Fruit fly (Drosophila melanogaster): ENCODE results near the gene cyc.
A peak's percentile ranks its signal among the peaks of the same experiment; 100 is the strongest.

The cyc gene

DNA sequence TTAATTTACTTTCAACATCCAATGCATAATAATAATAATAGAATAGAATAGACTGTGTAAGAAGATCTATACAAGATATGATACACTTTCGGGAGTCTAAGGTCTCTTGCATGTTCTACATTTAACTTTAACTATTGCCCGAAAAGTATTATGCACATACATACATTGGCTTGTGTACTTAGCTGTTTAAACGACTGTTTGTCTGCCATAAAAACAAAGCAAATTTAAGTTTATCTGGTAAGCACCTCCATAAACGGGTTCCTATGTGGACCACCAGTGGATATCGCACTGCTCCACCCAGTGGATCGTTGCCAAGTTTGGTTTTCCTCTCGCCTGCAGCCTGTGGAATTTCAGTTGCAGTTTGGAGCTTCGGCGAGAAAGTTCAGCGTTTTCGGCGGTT, 31.2 kb upstream of the cyc start:
- TF ChIP-seq Eip78C (GFP tag): peak; percentile 14
- peak; percentile 87 for TF ChIP-seq fkh (GFP tag; optimal IDR thresholded peaks at IDR 0.05)
- no peak for TF ChIP-seq net (GFP tag; optimal IDR thresholded peaks at IDR 0.05)

DNA sequence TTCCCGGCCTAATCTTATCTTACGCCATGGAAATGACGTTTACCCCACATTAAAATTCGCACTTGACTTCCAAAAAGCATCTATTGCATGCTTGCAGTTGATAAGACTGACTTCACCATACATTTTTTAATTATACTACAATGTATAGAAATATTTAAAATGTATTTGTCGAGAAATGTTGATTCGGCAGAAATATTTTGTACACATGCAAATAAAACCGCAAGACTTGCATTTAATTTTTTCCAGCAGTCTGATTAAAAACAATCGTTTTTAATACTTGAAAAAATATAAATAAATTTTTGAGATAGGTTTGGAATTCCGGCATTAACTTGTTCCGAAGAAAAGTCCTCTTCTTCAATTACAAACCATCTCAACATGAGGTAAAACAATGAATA, 30.2 kb upstream of the cyc start:
- TF ChIP-seq vri (GFP tag; optimal IDR thresholded peaks at IDR 0.05) (peak; percentile 69), ss (GFP tag; optimal IDR thresholded peaks at IDR 0.05) (no peak), Sox14 (GFP tag; optimal IDR thresholded peaks at IDR 0.05) (no peak)

DNA sequence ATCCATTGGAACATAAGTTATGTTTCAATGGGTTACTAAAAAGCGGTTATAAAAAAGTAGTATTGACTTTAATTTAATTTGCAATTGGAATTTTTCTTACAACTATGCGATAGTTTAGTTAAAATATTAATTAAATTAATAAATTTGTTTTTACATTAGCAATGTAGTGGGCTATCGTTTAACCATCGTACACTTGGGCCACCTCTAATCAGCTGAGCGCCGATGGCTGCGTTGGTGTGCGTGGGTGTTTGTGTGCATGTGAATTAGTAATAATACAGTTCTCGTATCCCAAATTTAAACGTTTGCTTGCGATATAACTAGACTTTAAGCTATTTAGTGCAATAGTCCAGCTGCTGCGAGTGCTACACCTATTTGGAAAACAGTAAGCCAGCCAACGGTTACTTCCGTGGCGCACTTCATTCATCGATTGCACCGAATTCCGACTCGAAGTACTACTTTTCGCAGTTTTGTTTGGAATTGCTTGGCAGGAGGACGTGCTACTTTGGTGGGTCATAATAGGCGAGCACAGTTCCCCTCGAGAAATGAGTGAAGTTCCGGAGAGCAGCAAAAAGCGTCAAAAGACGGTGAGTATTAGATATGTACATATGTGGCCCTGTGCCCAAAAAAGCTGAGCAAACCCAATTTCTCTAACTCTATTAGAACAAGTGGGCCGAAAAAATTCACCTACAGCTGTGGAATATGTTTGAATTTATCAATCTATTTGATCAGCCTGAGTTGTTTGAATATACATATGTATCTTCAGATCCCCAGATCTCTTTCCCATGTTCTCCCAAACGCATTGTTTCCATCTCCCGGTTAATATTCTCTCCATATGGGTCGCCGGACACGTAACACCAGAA, 29.5 kb upstream of the cyc start, which contains the start of gene Papss:
Gene Papss, plus strand, starts transcription at position 247 of the 860 bp plus-strand sequence.
- TF ChIP-seq CG31627 (GFP tag; optimal IDR thresholded peaks at IDR 0.05): peak; percentile 3
- no peak for TF ChIP-seq fd59A (GFP tag; optimal IDR thresholded peaks at IDR 0.05)
- peak; percentile 49 for TF ChIP-seq lz (GFP tag; optimal IDR thresholded peaks at IDR 0.05)
- TF ChIP-seq CG8632 (GFP tag; optimal IDR thresholded peaks at IDR 0.05): no peak
- no peak for TF ChIP-seq CG11762 (GFP tag; optimal IDR thresholded peaks at IDR 0.05; ENCODE audit: insufficient read depth)
- TF ChIP-seq CG1621 (tag; optimal IDR thresholded peaks at IDR 0.05): no peak
- peak; percentile 66 for TF ChIP-seq esn (GFP tag; optimal IDR thresholded peaks at IDR 0.05)
- TF ChIP-seq CG6163 (GFP tag; IDR thresholded peaks at IDR 0.05): peak; percentile 29; the same call in 1 of the 3 replicates

DNA sequence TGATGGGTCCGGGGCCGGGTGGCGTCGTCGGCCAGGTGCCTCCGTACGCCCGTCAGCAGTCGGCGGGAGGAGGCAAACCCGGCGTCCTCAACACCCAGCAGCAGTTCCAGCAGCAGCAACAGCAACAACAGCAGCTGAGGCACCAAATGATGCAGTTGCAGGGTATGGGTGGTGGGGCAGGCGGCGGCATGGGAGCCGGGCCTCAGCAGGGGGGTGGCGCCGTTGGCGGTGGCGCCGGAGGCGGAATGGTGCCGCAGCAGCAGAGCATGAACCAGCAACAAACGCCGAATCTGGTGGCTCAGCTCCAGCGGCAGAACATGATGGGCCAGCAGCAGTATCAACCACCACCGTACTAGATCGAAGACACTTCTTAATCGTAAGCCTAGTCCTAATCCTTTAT, 28.8 kb upstream of the cyc start:
- TF ChIP-seq CG6808 (GFP tag; optimal IDR thresholded peaks at IDR 0.05) (no peak), CG8119 (GFP tag; IDR thresholded peaks at IDR 0.05) (no peak), eg (GFP tag; IDR thresholded peaks at IDR 0.05) (no peak), CG10669 (GFP tag; optimal IDR thresholded peaks at IDR 0.05) (no peak), CG3032 (tag; optimal IDR thresholded peaks at IDR 0.05) (no peak), CG31627 (GFP tag; optimal IDR thresholded peaks at IDR 0.05) (no peak), CG6276 (GFP tag; optimal IDR thresholded peaks at IDR 0.05) (no peak), Sox15 (GFP tag; optimal IDR thresholded peaks at IDR 0.05) (no peak), CG16779 (tag; optimal IDR thresholded peaks at IDR 0.05) (no peak), vri (GFP tag; optimal IDR thresholded peaks at IDR 0.05) (no peak), salr (GFP tag; optimal IDR thresholded peaks at IDR 0.05) (no peak), Smox (GFP tag; optimal IDR thresholded peaks at IDR 0.05) (no peak), CG3919 (GFP tag; optimal IDR thresholded peaks at IDR 0.05) (no peak), Blimp-1 (GFP tag; optimal IDR thresholded peaks at IDR 0.05) (no peak), OdsH (GFP tag; optimal IDR thresholded peaks at IDR 0.05) (no peak), CG11762 (GFP tag; optimal IDR thresholded peaks at IDR 0.05; ENCODE audit: insufficient read depth) (no peak), spab (GFP tag; optimal IDR thresholded peaks at IDR 0.05) (no peak), dsx (GFP tag; optimal IDR thresholded peaks at IDR 0.05; ENCODE audit: poor library complexity, severe bottlenecking) (no peak), lz (GFP tag; optimal IDR thresholded peaks at IDR 0.05) (no peak)

- TF ChIP-seq CG6276 (GFP tag; optimal IDR thresholded peaks at IDR 0.05): no peak
- TF ChIP-seq acj6 (GFP tag; optimal IDR thresholded peaks at IDR 0.05): no peak
- no peak for TF ChIP-seq CG8632 (GFP tag; optimal IDR thresholded peaks at IDR 0.05)
- TF ChIP-seq Smox (GFP tag; optimal IDR thresholded peaks at IDR 0.05): no peak
Measured at dm6 chr3L:19836375-19836937, 20.7 kb upstream of the cyc start, which contains the start of gene kto. TSS of gene kto (plus strand) at chr3L:19836614.

Measured in whole organism, prepupa.